Worm (Caenorhabditis elegans): ENCODE results near the gene F54D11.4.
A peak's percentile ranks its signal among the peaks of the same experiment; 100 is the strongest.

The F54D11.4 gene

DNA sequence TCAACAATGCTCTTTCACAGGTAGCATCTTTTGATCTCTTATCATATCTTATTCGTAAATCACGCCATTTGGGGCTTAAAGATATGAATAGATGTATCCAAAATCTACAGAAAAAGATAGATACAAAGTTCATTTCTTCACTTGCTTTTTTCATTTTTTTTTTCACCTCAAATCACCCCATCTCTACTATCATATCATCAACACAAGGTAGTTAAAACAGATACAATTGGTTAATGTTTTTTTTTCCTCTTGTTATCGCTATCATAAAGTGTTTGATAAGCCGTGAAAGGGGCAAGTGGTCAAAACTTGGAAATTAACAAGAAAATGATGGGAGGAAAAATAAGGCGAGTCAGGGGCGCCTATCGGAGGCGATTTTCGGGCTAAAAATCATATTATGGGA lies 14.3 kb downstream of the F54D11.4 start (continued):
- TF ChIP-seq unc-30 (tag; optimal IDR thresholded peaks at IDR 0.05) (no peak), alr-1 (tag; optimal IDR thresholded peaks at IDR 0.05; ENCODE audit: borderline replicate concordance) (no peak), nhr-47 (tag; optimal IDR thresholded peaks at IDR 0.05) (no peak), fkh-10 (GFP tag; optimal IDR thresholded peaks at IDR 0.05) (no peak), nhr-76 (tag; optimal IDR thresholded peaks at IDR 0.05) (no peak), aly-2 (tag; optimal IDR thresholded peaks at IDR 0.05) (no peak), ceh-90 (tag; optimal IDR thresholded peaks at IDR 0.05) (no peak), lin-14 (GFP tag; optimal IDR thresholded peaks at IDR 0.05) (peak; percentile 48), jun-1 (tag; optimal IDR thresholded peaks at IDR 0.05) (no peak), unc-86 (tag; optimal IDR thresholded peaks at IDR 0.05) (no peak), dsc-1 (tag; optimal IDR thresholded peaks at IDR 0.05) (no peak), swsn-7 (tag; optimal IDR thresholded peaks at IDR 0.05) (no peak), C34B4.2 (tag; optimal IDR thresholded peaks at IDR 0.05) (no peak), lin-15B (tag; optimal IDR thresholded peaks at IDR 0.05) (no peak), rnt-1 (tag; optimal IDR thresholded peaks at IDR 0.05) (no peak), fos-1 (tag; optimal IDR thresholded peaks at IDR 0.05) (no peak), tlp-1 (tag; optimal IDR thresholded peaks at IDR 0.05) (no peak), lin-13 (GFP tag; optimal IDR thresholded peaks at IDR 0.05) (no peak), tbx-2 (tag; optimal IDR thresholded peaks at IDR 0.05) (no peak), mef-2 (tag; optimal IDR thresholded peaks at IDR 0.05) (no peak), pag-3 (tag; optimal IDR thresholded peaks at IDR 0.05; ENCODE audit: borderline replicate concordance, insufficient read depth) (no peak), lin-39 (tag; optimal IDR thresholded peaks at IDR 0.05) (no peak), zip-4 (GFP tag; optimal IDR thresholded peaks at IDR 0.05) (no peak), vab-15 (tag; optimal IDR thresholded peaks at IDR 0.05) (no peak), efl-3 (GFP tag; optimal IDR thresholded peaks at IDR 0.05) (no peak)

- TF ChIP-seq tlp-1 (tag; optimal IDR thresholded peaks at IDR 0.05) (no peak), snu-23 (GFP tag; optimal IDR thresholded peaks at IDR 0.05) (no peak), mep-1 (tag; optimal IDR thresholded peaks at IDR 0.05) (no peak), nhr-19 (GFP tag; conservative IDR thresholded peaks at IDR 0.05) (no peak), irx-1 (tag; optimal IDR thresholded peaks at IDR 0.05) (no peak), blmp-1 (tag; optimal IDR thresholded peaks at IDR 0.05) (no peak), aly-2 (tag; optimal IDR thresholded peaks at IDR 0.05) (no peak), Y116A8C.19 (tag; optimal IDR thresholded peaks at IDR 0.05; ENCODE audit: borderline replicate concordance) (no peak), nhr-90 (tag; optimal IDR thresholded peaks at IDR 0.05; ENCODE audit: poor library complexity) (no peak), zip-4 (GFP tag; optimal IDR thresholded peaks at IDR 0.05) (no peak), lsy-2 (tag; optimal IDR thresholded peaks at IDR 0.05) (no peak), swsn-7 (tag; optimal IDR thresholded peaks at IDR 0.05) (no peak), sup-37 (GFP tag; optimal IDR thresholded peaks at IDR 0.05) (no peak), F16B12.6 (tag; optimal IDR thresholded peaks at IDR 0.05) (no peak), ets-5 (GFP tag; IDR thresholded peaks at IDR 0.05) (no peak), fkh-10 (GFP tag; optimal IDR thresholded peaks at IDR 0.05) (no peak), nhr-77 (tag; optimal IDR thresholded peaks at IDR 0.05) (no peak)
These were observed 21.2 kb downstream of the F54D11.4 start for ce11 chrV:4637153-4637552.

DNA sequence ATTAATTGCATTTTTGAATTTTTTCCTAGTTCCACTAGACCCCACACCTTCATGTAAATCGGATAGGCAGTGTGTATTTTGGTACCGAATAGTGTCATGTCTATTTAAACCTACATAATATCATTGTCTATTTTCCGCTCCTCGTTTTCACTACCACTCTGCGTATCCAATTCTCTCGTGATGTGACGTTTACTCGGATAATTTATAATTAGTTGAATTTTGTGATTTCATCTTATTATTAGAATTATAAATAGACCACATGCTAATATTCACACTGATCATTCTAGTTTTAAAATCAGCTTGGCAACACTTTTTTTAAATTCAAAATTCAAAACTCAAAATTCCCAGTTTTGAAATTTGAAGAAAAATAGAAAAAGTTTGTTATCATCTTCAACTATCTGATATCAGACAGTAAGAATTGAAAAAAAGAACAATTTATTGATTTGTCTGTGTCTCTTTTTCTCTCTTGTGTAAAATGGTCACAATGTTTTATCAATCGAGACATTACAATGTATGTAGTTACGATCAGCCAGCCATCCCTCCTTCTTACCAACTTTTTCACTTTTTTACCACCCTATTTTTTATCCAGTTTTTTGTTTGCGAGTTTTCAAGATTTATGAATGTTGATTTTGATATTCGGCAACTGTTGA lies 24.7 kb downstream of the F54D11.4 start:
- TF ChIP-seq nhr-20 (tag; optimal IDR thresholded peaks at IDR 0.05) (peak; percentile 23), lin-35 (GFP tag; optimal IDR thresholded peaks at IDR 0.05) (peak in 1 of 2 experiments; percentile 3), egl-13 (tag; optimal IDR thresholded peaks at IDR 0.05) (no peak), nhr-85 (tag) (peak; percentile 52), nhr-71 (tag; optimal IDR thresholded peaks at IDR 0.05) (peak; percentile 48), unc-98 (GFP tag; IDR thresholded peaks at IDR 0.05) (no peak), pag-3 (tag; optimal IDR thresholded peaks at IDR 0.05; ENCODE audit: borderline replicate concordance, insufficient read depth) (no peak), ceh-8 (GFP tag; optimal IDR thresholded peaks at IDR 0.05) (peak; percentile 91), ceh-63 (GFP tag; optimal IDR thresholded peaks at IDR 0.05) (no peak), efl-3 (GFP tag; optimal IDR thresholded peaks at IDR 0.05) (no peak), elt-3 (tag; optimal IDR thresholded peaks at IDR 0.05) (peak in 2 of 6 experiments; percentile 35 to 58), lsy-2 (tag; optimal IDR thresholded peaks at IDR 0.05) (peak in 1 of 2 experiments; percentile 8), C34B4.2 (tag; optimal IDR thresholded peaks at IDR 0.05) (no peak)

All from whole organism, L1 larva.